Fruit fly (Drosophila melanogaster) whole organism, wandering third instar larva: ENCODE data around the gene SelG.

Source experiments
- Abd-B ChIP-seq: fragments of >200 bp; optimal IDR thresholded peaks from 2 replicates; lab custom pipeline; 2017; ENCODE audit warnings: missing biosample characterization, missing genetic modification characterization
- CG32264 ChIP-seq: fragments of 200-800 bp; sonication (Bioruptor generic); optimal IDR thresholded peaks from 2 replicates; lab custom pipeline; 2016; ENCODE audit warnings: missing biosample characterization, missing genetic modification characterization
- CG9705 ChIP-seq: fragments of 200-800 bp; sonication (Bioruptor generic); optimal IDR thresholded peaks from 2 replicates; lab custom pipeline; 2018; ENCODE audit warnings: missing biosample characterization, mild to moderate bottlenecking, missing genetic modification characterization
- CrebA ChIP-seq: fragments of 200-800 bp; sonication (Bioruptor generic); optimal IDR thresholded peaks from 2 replicates; lab custom pipeline; 2016; ENCODE audit warnings: missing biosample characterization, mild to moderate bottlenecking, missing genetic modification characterization, borderline replicate concordance
- Dfd ChIP-seq: fragments of >200 bp; optimal IDR thresholded peaks from 2 replicates; lab custom pipeline; 2017; ENCODE audit warnings: missing biosample characterization, missing genetic modification characterization
- GATAd ChIP-seq: sonication (Bioruptor generic); optimal IDR thresholded peaks from 2 replicates; lab custom pipeline; 2016; ENCODE audit warnings: missing biosample characterization, missing genetic modification characterization
- HLH106 ChIP-seq: fragments of 200-800 bp; optimal IDR thresholded peaks from 3 replicates; lab custom pipeline; 2019; ENCODE audit warnings: missing biosample characterization, mild to moderate bottlenecking, missing genetic modification characterization, moderate library complexity
- Hnf4 ChIP-seq: fragments of 200-800 bp; sonication (Bioruptor generic); optimal IDR thresholded peaks from 2 replicates; lab custom pipeline; 2016; ENCODE audit warnings: missing biosample characterization, mild to moderate bottlenecking, missing genetic modification characterization
- Hr83 ChIP-seq: fragments of 200-300 bp; sonication (Bioruptor generic); optimal IDR thresholded peaks from 2 replicates; lab custom pipeline; 2016; ENCODE audit warnings: missing biosample characterization, mild to moderate bottlenecking, missing genetic modification characterization, moderate library complexity; ENCODE audit not compliant: poor library complexity, severe bottlenecking
- Jra ChIP-seq: sonication (Bioruptor generic); optimal IDR thresholded peaks from 2 replicates; lab custom pipeline; 2016; ENCODE audit warnings: missing biosample characterization, missing genetic modification characterization
- Myc ChIP-seq: fragments of >200 bp; optimal IDR thresholded peaks from 2 replicates; lab custom pipeline; 2017
- OdsH ChIP-seq: fragments of 200-800 bp; sonication (Bioruptor generic); optimal IDR thresholded peaks from 2 replicates; lab custom pipeline; 2016; ENCODE audit warnings: missing biosample characterization, mild to moderate bottlenecking, missing genetic modification characterization
- Rel ChIP-seq, 2 experiments: fragments of 200-800 bp; sonication (Bioruptor generic) in 1 of 2; optimal IDR thresholded peaks; 2 replicates in 1 of 2; 3 replicates in 1 of 2; lab custom pipeline; 2016 to 2019; ENCODE audit warnings: mild to moderate bottlenecking in 2 of 2, missing biosample characterization in 2 of 2, missing genetic modification characterization in 2 of 2, moderate library complexity in 1 of 2
- Sp1 ChIP-seq: fragments of 200-800 bp; sonication (Bioruptor generic); optimal IDR thresholded peaks from 3 replicates; lab custom pipeline; 2019; ENCODE audit warnings: missing biosample characterization, mild to moderate bottlenecking, missing genetic modification characterization, moderate library complexity
- Vsx2 ChIP-seq: fragments of 200-300, 225-300 bp; sonication (Bioruptor generic); optimal IDR thresholded peaks from 2 replicates; lab custom pipeline; 2018; ENCODE audit warnings: missing biosample characterization, missing genetic modification characterization; ENCODE audit not compliant: partially characterized antibody
- br ChIP-seq: fragments of 200-800 bp; sonication (Bioruptor generic); optimal IDR thresholded peaks from 2 replicates; lab custom pipeline; 2016; ENCODE audit warnings: missing biosample characterization, missing genetic modification characterization
- brk ChIP-seq: fragments of 200-800 bp; sonication (Bioruptor generic); optimal IDR thresholded peaks from 2 replicates; lab custom pipeline; 2016; ENCODE audit warnings: missing biosample characterization, mild to moderate bottlenecking, missing genetic modification characterization
- dmrt93B ChIP-seq: fragments of 200-800 bp; sonication (Bioruptor generic); optimal IDR thresholded peaks from 2 replicates; lab custom pipeline; 2018; ENCODE audit warnings: missing biosample characterization, mild to moderate bottlenecking, missing genetic modification characterization
- ey ChIP-seq: fragments of 200-800 bp; sonication (Bioruptor generic); optimal IDR thresholded peaks from 2 replicates; lab custom pipeline; 2016; ENCODE audit warnings: missing biosample characterization, missing genetic modification characterization
- foxo ChIP-seq, 2 experiments: fragments of 200-800 bp; sonication (Bioruptor generic); optimal IDR thresholded peaks; 2 replicates in 1 of 2; 3 replicates in 1 of 2; lab custom pipeline; 2016 to 2017; ENCODE audit warnings: missing biosample characterization in 2 of 2, missing genetic modification characterization in 2 of 2
- fru ChIP-seq: fragments of 200-800 bp; sonication (Bioruptor generic); optimal IDR thresholded peaks from 3 replicates; lab custom pipeline; 2016; ENCODE audit warnings: missing biosample characterization, mild to moderate bottlenecking, missing genetic modification characterization
- h ChIP-seq: fragments of 200-800 bp; sonication (Bioruptor generic); optimal IDR thresholded peaks from 3 replicates; lab custom pipeline; 2016; ENCODE audit warnings: missing biosample characterization, mild to moderate bottlenecking, missing genetic modification characterization
- lola ChIP-seq: fragments of >200 bp; optimal IDR thresholded peaks from 2 replicates; lab custom pipeline; 2017; ENCODE audit warnings: missing biosample characterization, missing genetic modification characterization
- psq ChIP-seq: fragments of 200-800 bp; sonication (Bioruptor generic); optimal IDR thresholded peaks from 3 replicates; lab custom pipeline; 2017; ENCODE audit warnings: missing biosample characterization, mild to moderate bottlenecking, missing genetic modification characterization, moderate library complexity
- rgr ChIP-seq: fragments of 200-800 bp; sonication (Bioruptor generic); optimal IDR thresholded peaks from 3 replicates; lab custom pipeline; 2016; ENCODE audit warnings: missing biosample characterization, mild to moderate bottlenecking, missing genetic modification characterization
- sage ChIP-seq: fragments of 200-800 bp; sonication (Bioruptor generic); optimal IDR thresholded peaks from 2 replicates; lab custom pipeline; 2016; ENCODE audit warnings: missing biosample characterization, mild to moderate bottlenecking, missing genetic modification characterization
- sv ChIP-seq: fragments of 200-800 bp; sonication (Bioruptor generic); optimal IDR thresholded peaks from 3 replicates; lab custom pipeline; 2016; ENCODE audit warnings: missing biosample characterization, missing genetic modification characterization
- tai ChIP-seq: sonication (Bioruptor generic); optimal IDR thresholded peaks from 2 replicates; lab custom pipeline; 2016; ENCODE audit warnings: missing biosample characterization, missing genetic modification characterization
- usp ChIP-seq: fragments of >200 bp; optimal IDR thresholded peaks from 2 replicates; lab custom pipeline; 2017; ENCODE audit warnings: missing biosample characterization, missing genetic modification characterization
- woc ChIP-seq: sonication (Bioruptor generic); optimal IDR thresholded peaks from 2 replicates; lab custom pipeline; 2016; ENCODE audit warnings: missing biosample characterization, mild to moderate bottlenecking, missing genetic modification characterization

The SelG gene

dm6 chrX:11846049-11846718 is 40.9 kb upstream of the SelG start, which contains the start of gene CG15740:
Gene CG15740 (minus strand): TSS chrX:11846099.
- TF ChIP-seq OdsH = no peak
- no peak for TF ChIP-seq woc (GFP tag; lab: Kevin White, UChicago)
- no peak for TF ChIP-seq GATAd (GFP tag; lab: Kevin White, UChicago)
- no peak for TF ChIP-seq CG9705 (GFP tag; lab: Kevin White, UChicago)
- TF ChIP-seq Abd-B (GFP tag; lab: Kevin White, UChicago) = no peak
- no peak for TF ChIP-seq Myc (lab: Kevin White, UChicago)
- TF ChIP-seq rgr = no peak
- TF ChIP-seq Dfd (GFP tag; lab: Kevin White, UChicago) = no peak
- no peak for TF ChIP-seq lola

DNA sequence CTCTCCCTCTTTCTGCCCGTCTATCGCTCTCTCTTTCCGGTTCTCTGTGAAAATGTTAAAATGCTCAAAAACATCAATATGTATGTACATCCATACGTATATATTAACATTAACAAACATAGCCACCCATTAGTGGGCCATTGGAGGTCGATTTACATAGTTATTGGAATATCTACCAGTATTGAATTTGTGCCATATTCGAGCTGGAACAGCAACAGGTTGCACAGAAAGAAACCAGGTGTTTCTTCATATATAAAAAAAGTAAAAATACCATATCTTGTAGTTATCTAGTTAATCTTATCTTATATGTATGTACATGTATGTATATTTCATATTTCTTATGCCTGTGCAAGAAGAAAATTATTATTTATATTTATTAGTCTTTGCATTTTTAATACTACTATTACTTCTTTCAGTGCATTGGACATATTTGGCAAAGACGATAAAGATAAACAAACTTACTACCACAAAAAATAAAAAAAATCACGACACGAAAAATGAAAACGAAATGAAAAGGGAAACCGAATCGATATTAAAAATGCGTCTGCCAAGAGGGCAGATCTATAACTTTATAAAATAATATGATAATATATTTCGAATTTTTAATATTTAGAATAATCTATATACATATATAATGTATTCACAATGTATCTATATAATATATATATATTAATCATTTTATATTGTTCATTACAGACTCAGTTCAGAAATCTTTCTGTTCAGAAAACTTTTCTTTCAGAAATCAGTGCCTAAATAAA is 38.4 kb upstream of the SelG start:
- no peak for TF ChIP-seq usp (GFP tag; lab: Kevin White, UChicago)
- TF ChIP-seq br (GFP tag; lab: Kevin White, UChicago) = no peak
- TF ChIP-seq Hnf4 = no peak
- no peak for TF ChIP-seq woc (GFP tag; lab: Kevin White, UChicago)
- no peak for TF ChIP-seq fru (GFP tag; lab: Kevin White, UChicago)
- TF ChIP-seq CrebA (GFP tag; lab: Kevin White, UChicago) = no peak
- no peak for TF ChIP-seq Hr83 (GFP tag; lab: Kevin White, UChicago)
- no peak for TF ChIP-seq Dfd (GFP tag; lab: Kevin White, UChicago)
- no peak for TF ChIP-seq CG32264 (GFP tag; lab: Kevin White, UChicago)
- TF ChIP-seq rgr = no peak

DNA sequence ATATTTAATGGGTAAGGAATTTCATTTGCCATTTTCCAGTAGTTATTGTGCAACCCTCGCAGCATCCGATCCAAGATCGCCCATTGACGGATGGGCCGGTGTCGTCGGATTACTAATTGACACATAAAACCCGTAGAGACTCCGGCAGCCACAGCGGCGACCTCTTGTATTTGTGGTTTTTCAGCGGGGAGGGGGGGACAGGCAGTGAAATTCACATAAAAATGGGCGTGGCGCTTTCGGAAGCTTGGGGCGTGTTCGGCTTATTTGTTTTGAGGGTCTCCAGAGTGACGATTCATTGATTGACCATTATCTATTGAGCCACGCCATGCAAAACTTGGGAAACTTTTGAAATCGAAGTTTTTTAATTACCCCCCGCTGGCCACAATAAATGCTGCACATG is 37.8 kb upstream of the SelG start:
- no peak for TF ChIP-seq rgr
- TF ChIP-seq Vsx2 (GFP tag; lab: Kevin White, UChicago) = no peak
- no peak for TF ChIP-seq psq
- no peak for TF ChIP-seq Sp1 (GFP tag; lab: Kevin White, UChicago)
- no peak for TF ChIP-seq Rel (GFP tag; optimal IDR thresholded peaks at IDR 0.05; lab: Kevin White, UChicago)
- no peak for TF ChIP-seq Rel (tag; optimal IDR thresholded peaks at IDR 0.05; lab: Kevin White, UChicago)

- TF ChIP-seq h (GFP tag; lab: Kevin White, UChicago) (peak; percentile 73), ey (GFP tag; lab: Kevin White, UChicago) (peak; percentile 41), foxo (GFP tag; optimal IDR thresholded peaks at IDR 0.05; lab: Kevin White, UChicago) (peak in 1 of 2 experiments; percentile 69), psq (peak; percentile 50), Myc (lab: Kevin White, UChicago) (peak; percentile 21), woc (GFP tag; lab: Kevin White, UChicago) (no peak), Hnf4 (peak; percentile 86), tai (GFP tag; lab: Kevin White, UChicago) (no peak), Jra (GFP tag; lab: Kevin White, UChicago) (peak; percentile 55), Hr83 (GFP tag; lab: Kevin White, UChicago) (peak; percentile 91), Rel (GFP tag; optimal IDR thresholded peaks at IDR 0.05; lab: Kevin White, UChicago) (no peak), Rel (tag; optimal IDR thresholded peaks at IDR 0.05; lab: Kevin White, UChicago) (peak; percentile 54), CrebA (GFP tag; lab: Kevin White, UChicago) (no peak), Sp1 (GFP tag; lab: Kevin White, UChicago) (peak; percentile 33), OdsH (peak; percentile 34), lola (no peak), fru (GFP tag; lab: Kevin White, UChicago) (peak; percentile 36), HLH106 (tag; lab: Kevin White, UChicago) (peak; percentile 36), rgr (peak; percentile 75), GATAd (GFP tag; lab: Kevin White, UChicago) (no peak), brk (GFP tag; lab: Kevin White, UChicago) (no peak), dmrt93B (GFP tag; lab: Kevin White, UChicago) (peak; percentile 29), sage (GFP tag; lab: Kevin White, UChicago) (no peak), br (GFP tag; lab: Kevin White, UChicago) (peak; percentile 53), CG32264 (GFP tag; lab: Kevin White, UChicago) (peak; percentile 25), sv (peak; percentile 24)
Measured at dm6 chrX:11852310-11852709, 34.8 kb upstream of the SelG start, which contains the start of gene p24-1. Gene p24-1 (minus strand): TSS chrX:11852530.
